Fruit fly (Drosophila melanogaster) whole organism, pupa: Measurements from ENCODE around the gene CG13026.

Source experiments
- CG10348 ChIP-seq: fragments of 200-800 bp; sonication (Bioruptor generic); IDR thresholded peaks from 2 replicates; pipeline ENCODE4 v1.3.6; 2022; ENCODE audit warnings: missing biosample characterization, missing genetic modification characterization
- CG12605 ChIP-seq: fragments of 200-800 bp; sonication (Bioruptor generic); IDR thresholded peaks from 2 replicates; pipeline ENCODE4 v1.3.6; 2022; ENCODE audit warnings: missing biosample characterization, missing genetic modification characterization
- CG13204 ChIP-seq: fragments of 200-800 bp; sonication (Bioruptor generic); optimal IDR thresholded peaks from 2 replicates; lab custom pipeline; 2018; ENCODE audit warnings: missing biosample characterization, mild to moderate bottlenecking, missing genetic modification characterization, moderate library complexity
- CG14655 ChIP-seq: fragments of 200-800 bp; sonication (Bioruptor generic); optimal IDR thresholded peaks from 3 replicates; lab custom pipeline; 2017; ENCODE audit warnings: mild to moderate bottlenecking, missing biosample characterization, missing genetic modification reagents, missing genetic modification characterization
- CG15710 ChIP-seq: fragments of 200-800 bp; sonication (Bioruptor generic); optimal IDR thresholded peaks from 2 replicates; lab custom pipeline; 2018; ENCODE audit warnings: missing biosample characterization, mild to moderate bottlenecking, missing genetic modification characterization, moderate library complexity
- CG17806 ChIP-seq: fragments of 200-800 bp; sonication (Bioruptor generic); optimal IDR thresholded peaks from 2 replicates; lab custom pipeline; 2018; ENCODE audit warnings: missing biosample characterization, mild to moderate bottlenecking, missing genetic modification characterization, moderate library complexity
- CG32121 ChIP-seq: fragments of 200-800 bp; sonication (Bioruptor generic); IDR thresholded peaks from 2 replicates; pipeline ENCODE4 v1.3.6; 2022; ENCODE audit warnings: missing biosample characterization, missing genetic modification characterization
- CG34367 ChIP-seq: fragments of 200-800 bp; sonication (Bioruptor generic); optimal IDR thresholded peaks from 2 replicates; lab custom pipeline; 2018; ENCODE audit warnings: missing biosample characterization, mild to moderate bottlenecking, missing genetic modification characterization
- CG4496 ChIP-seq: fragments of 200-800 bp; sonication (Bioruptor generic); IDR thresholded peaks from 3 replicates; pipeline ENCODE4 v1.3.6; 2022; ENCODE audit warnings: missing biosample characterization, missing genetic modification characterization
- CG8159 ChIP-seq: fragments of 200-800 bp; sonication (Bioruptor generic); optimal IDR thresholded peaks from 3 replicates; lab custom pipeline; 2018; ENCODE audit warnings: missing biosample characterization, mild to moderate bottlenecking, missing genetic modification characterization, moderate library complexity
- CG8301 ChIP-seq: fragments of 200-800 bp; sonication (Bioruptor generic); optimal IDR thresholded peaks from 2 replicates; lab custom pipeline; 2018; ENCODE audit warnings: missing biosample characterization, mild to moderate bottlenecking, missing genetic modification characterization
- CG9948 ChIP-seq: fragments of 200-800 bp; sonication (Bioruptor generic); optimal IDR thresholded peaks from 2 replicates; lab custom pipeline; 2018; ENCODE audit warnings: missing biosample characterization, mild to moderate bottlenecking, missing genetic modification characterization, moderate library complexity
- D1 ChIP-seq: fragments of 200-800 bp; sonication (Bioruptor generic); optimal IDR thresholded peaks from 2 replicates; lab custom pipeline; 2018; ENCODE audit warnings: missing biosample characterization, mild to moderate bottlenecking, missing genetic modification characterization, moderate library complexity
- EcR ChIP-seq: fragments of 200-800 bp; sonication (Bioruptor generic); optimal IDR thresholded peaks from 3 replicates; lab custom pipeline; 2019; ENCODE audit warnings: missing biosample characterization, missing genetic modification characterization, mild to moderate bottlenecking, moderate library complexity, missing genetic modification reagents
- Ets98B ChIP-seq: fragments of 200-800 bp; sonication (Bioruptor generic); IDR thresholded peaks from 2 replicates; pipeline ENCODE4 v1.3.6; 2022; ENCODE audit warnings: missing biosample characterization, missing genetic modification characterization
- Pif1A ChIP-seq: fragments of 200-800 bp; sonication (Bioruptor generic); optimal IDR thresholded peaks from 3 replicates; lab custom pipeline; 2016; ENCODE audit warnings: missing biosample characterization, missing genetic modification characterization
- Pif1B ChIP-seq: fragments of 200-800 bp; sonication (Bioruptor generic); optimal IDR thresholded peaks from 3 replicates; lab custom pipeline; 2016; ENCODE audit warnings: missing biosample characterization, missing genetic modification characterization
- Snoo ChIP-seq: fragments of 200-800 bp; sonication (Bioruptor generic); optimal IDR thresholded peaks from 3 replicates; lab custom pipeline; 2017; ENCODE audit warnings: missing biosample characterization, mild to moderate bottlenecking, missing genetic modification characterization, inconsistent platforms
- fd96Ca ChIP-seq: fragments of 200-800 bp; sonication (Bioruptor generic); IDR thresholded peaks from 3 replicates; pipeline ENCODE4 v1.3.6; 2022; ENCODE audit warnings: missing biosample characterization, missing genetic modification characterization
- gl ChIP-seq: fragments of 200-800 bp; sonication (Bioruptor generic); optimal IDR thresholded peaks from 2 replicates; lab custom pipeline; 2018; ENCODE audit warnings: missing biosample characterization, mild to moderate bottlenecking, missing genetic modification characterization
- rn ChIP-seq: fragments of 200-800 bp; sonication (Bioruptor generic); IDR thresholded peaks from 2 replicates; pipeline ENCODE4 v1.3.6; 2022; ENCODE audit warnings: missing biosample characterization, missing genetic modification characterization

Gene CG13026

DNA sequence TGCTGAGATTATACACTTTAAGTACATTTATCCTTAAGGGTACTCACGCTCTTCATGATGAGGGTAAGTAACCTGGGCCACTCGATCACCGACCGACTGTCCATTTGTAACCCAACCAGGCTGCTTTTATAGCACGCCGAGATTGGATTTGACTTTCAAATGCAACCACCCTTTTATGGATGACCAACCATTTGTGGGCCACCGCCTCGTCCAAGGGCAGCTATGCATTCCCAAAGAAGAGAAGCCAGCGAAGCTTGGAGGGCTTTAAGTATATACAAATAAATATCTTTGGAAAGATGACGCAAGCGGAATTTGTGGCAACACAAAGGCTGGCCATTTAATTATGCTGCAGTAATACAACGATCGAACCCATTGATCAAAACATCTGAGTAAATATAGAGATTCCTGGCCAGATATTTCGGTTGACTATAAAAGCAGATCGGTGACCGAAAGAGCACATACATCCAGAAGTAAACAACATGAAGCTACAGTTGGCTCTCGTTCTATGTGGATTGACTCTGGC, at the start of gene CG13026, which contains the start of gene PGRP-SB2:
Gene CG13026, minus strand, starts transcription at position 101 of the 523 bp plus-strand sequence.
Gene PGRP-SB2, plus strand, starts transcription at position 473 of the 523 bp plus-strand sequence.
- TF ChIP-seq CG15710 (tag; lab: Kevin White, UChicago) (no peak), CG34367 (no peak), CG12605 (GFP tag; lab: Robert Waterston, UW) (no peak), rn (GFP tag; lab: Robert Waterston, UW) (no peak), CG9948 (no peak), Ets98B (GFP tag; lab: Robert Waterston, UW) (no peak), CG32121 (GFP tag; lab: Robert Waterston, UW) (no peak), Snoo (tag; lab: Kevin White, UChicago) (no peak), CG17806 (tag; lab: Kevin White, UChicago) (no peak)

DNA sequence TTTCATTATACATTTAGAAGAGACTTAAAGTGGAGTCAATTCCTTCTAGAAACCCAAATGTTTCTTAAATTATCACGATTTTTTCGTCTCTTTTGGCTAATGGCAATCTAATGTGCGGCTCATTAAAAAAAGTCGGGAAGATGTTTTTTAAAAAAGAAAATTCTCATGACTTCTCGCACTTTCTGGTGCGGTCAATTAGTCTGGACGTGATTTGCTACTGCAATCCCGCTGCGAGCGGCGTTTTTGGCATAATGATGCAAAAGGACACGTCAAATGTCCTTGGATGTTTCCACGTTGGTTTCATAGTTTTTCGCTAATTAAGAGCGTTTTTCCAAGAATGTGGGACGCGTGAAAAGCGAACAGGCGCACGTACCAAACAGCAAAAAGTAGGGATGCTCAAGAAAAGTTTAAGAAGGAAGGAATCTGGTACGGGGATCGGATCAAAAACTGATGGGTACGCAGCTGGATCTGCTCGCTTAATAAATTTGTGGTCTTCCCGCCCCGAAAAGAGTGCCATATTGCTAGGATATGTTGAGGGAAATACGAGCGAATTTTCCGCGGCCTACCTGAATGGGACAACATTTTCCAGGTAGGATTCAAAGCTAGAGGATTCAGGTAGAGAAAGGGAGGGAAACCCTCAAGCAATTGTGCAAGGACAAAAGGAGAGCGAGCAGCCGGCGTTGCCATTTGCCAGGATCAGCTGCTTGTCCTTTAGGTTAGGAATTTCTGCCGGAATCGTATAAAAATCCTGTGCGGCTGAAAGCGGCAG, 47.0 kb upstream of the CG13026 start:
- no peak for TF ChIP-seq Pif1A (GFP tag; lab: Kevin White, UChicago)
- TF ChIP-seq, all 21 proteins: peak for 0

DNA sequence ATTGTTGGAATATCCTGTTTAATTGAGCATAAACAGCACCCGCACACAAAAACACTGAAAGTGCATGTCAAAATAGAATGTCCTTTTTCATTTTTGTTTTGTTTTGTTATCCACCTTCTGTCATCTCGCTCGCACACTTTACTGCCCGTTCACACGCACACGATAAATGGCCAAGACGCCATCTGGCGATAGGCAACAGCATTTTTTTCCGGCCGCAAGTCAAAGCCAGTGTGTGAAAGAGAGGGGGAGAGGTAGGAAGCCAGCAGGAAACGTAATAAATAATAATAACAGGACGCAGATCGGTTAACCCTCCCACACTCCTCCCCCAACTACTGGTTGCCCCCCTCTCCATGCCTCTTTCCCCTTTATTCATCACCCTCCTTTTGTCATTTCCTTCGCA, 43.9 kb upstream of the CG13026 start:
- TF ChIP-seq CG14655 (GFP tag; lab: Kevin White, UChicago) = peak; percentile 14
- no peak for TF ChIP-seq CG8301 (tag; lab: Kevin White, UChicago)
- no peak for TF ChIP-seq CG17806 (tag; lab: Kevin White, UChicago)
- no peak for TF ChIP-seq D1 (tag; lab: Kevin White, UChicago)
- TF ChIP-seq CG32121 (GFP tag; lab: Robert Waterston, UW) = 0 out of 2 replicates have a peak, but pooled peaks have one; percentile 11
- no peak for TF ChIP-seq rn (GFP tag; lab: Robert Waterston, UW)
- TF ChIP-seq gl (tag; lab: Kevin White, UChicago) = no peak
- TF ChIP-seq Ets98B (GFP tag; lab: Robert Waterston, UW) = no peak
- no peak for TF ChIP-seq Pif1B
- no peak for TF ChIP-seq Pif1A (GFP tag; lab: Kevin White, UChicago)
- TF ChIP-seq CG8159 (tag; lab: Kevin White, UChicago) = peak; percentile 4
- TF ChIP-seq CG13204 = peak; percentile 56
- TF ChIP-seq CG15710 (tag; lab: Kevin White, UChicago) = no peak
- peak; percentile 5 for TF ChIP-seq CG34367
- TF ChIP-seq fd96Ca (GFP tag; lab: Robert Waterston, UW) = 0 out of 3 replicates have a peak, but pooled peaks have one; percentile 40
- TF ChIP-seq CG10348 (GFP tag; lab: Robert Waterston, UW) = no peak
- TF ChIP-seq CG12605 (GFP tag; lab: Robert Waterston, UW) = no peak
- no peak for TF ChIP-seq EcR
- TF ChIP-seq CG9948 = no peak
- TF ChIP-seq CG4496 (GFP tag; lab: Robert Waterston, UW) = peak; percentile 63
- no peak for TF ChIP-seq Snoo (tag; lab: Kevin White, UChicago)

DNA sequence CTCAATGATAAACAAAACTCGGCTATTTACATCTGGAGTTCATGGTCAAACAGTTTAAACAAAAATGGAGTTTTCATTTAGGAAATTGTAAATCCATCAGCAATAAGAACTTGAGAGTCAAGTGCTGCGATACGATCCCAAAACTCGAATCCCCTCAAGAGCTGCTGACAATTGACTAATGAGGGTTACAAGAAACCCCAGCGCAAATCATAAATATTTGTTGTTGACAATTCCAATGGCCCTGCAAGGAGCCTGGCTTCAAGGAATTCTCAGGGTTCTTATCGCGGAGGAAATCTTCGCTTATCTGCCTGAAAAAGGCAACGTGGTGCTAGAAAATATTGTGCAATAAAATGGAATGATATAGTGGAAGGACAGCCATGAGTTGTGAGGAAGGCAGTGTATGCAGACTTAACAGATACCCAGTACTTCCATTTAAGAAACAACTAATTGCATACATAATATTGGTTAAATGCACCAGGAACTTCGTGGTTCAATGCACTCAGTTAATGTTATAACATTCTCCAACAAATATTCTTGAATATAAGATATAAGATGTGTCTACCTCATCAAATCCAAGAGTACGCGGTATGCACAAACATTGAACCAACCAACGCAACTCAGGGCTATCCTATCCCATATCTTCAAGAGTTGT, 42.2 kb upstream of the CG13026 start:
- TF ChIP-seq CG14655 (GFP tag; lab: Kevin White, UChicago) (peak; percentile 39), D1 (tag; lab: Kevin White, UChicago) (no peak), CG9948 (peak; percentile 5), Pif1B (no peak), CG8159 (tag; lab: Kevin White, UChicago) (peak; percentile 42), CG8301 (tag; lab: Kevin White, UChicago) (peak; percentile 19), CG17806 (tag; lab: Kevin White, UChicago) (peak; percentile 38)

DNA sequence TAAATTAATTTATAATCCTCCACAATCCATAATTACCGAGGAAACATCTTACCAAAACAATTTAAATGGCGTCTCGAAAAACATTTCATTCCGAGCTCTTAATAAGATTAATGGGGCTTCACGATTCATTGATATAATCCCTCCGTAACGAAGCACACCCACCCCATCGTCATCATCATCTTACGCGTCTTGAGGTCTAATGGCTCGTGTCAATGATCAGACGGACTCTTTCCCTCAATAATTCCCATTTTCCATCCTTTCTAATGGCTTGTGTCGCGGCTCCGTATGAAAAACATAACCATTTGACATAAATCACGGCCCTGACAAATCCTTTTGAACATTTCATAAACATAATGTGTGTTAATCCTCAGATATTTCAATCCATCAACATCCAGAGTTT, 40.9 kb upstream of the CG13026 start:
- TF ChIP-seq Pif1A (GFP tag; lab: Kevin White, UChicago) = no peak
- TF ChIP-seq rn (GFP tag; lab: Robert Waterston, UW) = no peak

DNA sequence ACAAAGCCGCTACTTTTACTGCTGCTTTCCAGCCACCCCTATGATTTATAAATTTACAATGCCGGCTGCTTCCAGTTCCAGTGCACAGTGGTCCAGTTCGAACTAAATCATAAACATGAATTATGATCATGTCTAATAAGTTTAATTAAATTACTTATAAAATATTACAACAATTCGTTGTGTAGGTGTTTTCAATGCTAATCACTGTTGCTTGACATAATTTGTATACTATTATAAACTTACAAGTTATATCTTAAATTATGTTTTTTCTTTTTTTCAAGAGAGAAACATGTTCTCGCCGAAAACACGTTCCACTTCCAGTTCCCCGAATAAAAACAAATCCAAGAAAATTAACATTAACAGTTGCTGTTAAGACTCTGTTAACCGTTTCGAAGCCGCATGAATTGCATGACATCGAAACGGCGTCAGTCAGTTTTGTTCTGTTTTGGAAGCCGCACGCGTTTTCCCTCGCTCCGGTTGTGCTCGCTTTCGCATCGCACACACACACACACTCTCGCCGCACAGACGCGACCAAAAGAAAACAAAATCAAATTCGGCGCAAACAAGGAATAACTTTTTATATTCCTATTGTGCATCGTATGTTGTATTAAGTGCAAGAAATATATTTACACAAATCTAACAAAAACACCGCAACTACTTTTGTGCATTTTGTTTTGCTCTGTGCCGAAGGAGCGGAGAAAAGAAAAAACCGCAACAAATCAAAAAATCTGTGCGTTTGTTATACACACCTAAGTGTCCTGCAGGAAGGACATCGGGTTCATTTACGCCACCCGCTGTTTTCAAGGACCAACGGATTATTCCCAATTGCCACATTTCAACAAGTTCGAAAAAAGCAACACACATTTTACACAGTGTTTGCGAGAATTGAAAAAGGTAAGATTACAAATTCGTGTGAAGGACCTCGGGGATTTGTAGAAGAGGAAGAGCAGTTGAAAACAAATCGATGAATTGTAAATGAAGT, 40.0 kb upstream of the CG13026 start, which contains the start of gene Nrt:
Gene Nrt, plus strand, starts transcription at position 426 of the 982 bp plus-strand sequence.
- peak; percentile 60 for TF ChIP-seq Ets98B (GFP tag; lab: Robert Waterston, UW)
- peak; percentile 36 for TF ChIP-seq Snoo (tag; lab: Kevin White, UChicago)
- peak; percentile 8; the same call in 1 of the 3 replicates for TF ChIP-seq fd96Ca (GFP tag; lab: Robert Waterston, UW)
- TF ChIP-seq CG8301 (tag; lab: Kevin White, UChicago) = peak; percentile 64
- TF ChIP-seq rn (GFP tag; lab: Robert Waterston, UW) = no peak
- TF ChIP-seq gl (tag; lab: Kevin White, UChicago) = peak; percentile 47
- TF ChIP-seq CG34367 = peak; percentile 68
- TF ChIP-seq CG10348 (GFP tag; lab: Robert Waterston, UW) = no peak
- peak; percentile 65; the same call in 1 of the 2 replicates for TF ChIP-seq CG32121 (GFP tag; lab: Robert Waterston, UW)
- peak; percentile 65 for TF ChIP-seq CG14655 (GFP tag; lab: Kevin White, UChicago)
- peak; percentile 38 for TF ChIP-seq CG9948
- peak; percentile 77 for TF ChIP-seq CG8159 (tag; lab: Kevin White, UChicago)
- peak; percentile 29 for TF ChIP-seq CG13204
- TF ChIP-seq CG4496 (GFP tag; lab: Robert Waterston, UW) = peak; percentile 63; the same call in 1 of the 3 replicates
- peak; percentile 61 for TF ChIP-seq CG15710 (tag; lab: Kevin White, UChicago)
- TF ChIP-seq Pif1A (GFP tag; lab: Kevin White, UChicago) = peak; percentile 72
- TF ChIP-seq Pif1B = peak; percentile 69
- no peak for TF ChIP-seq D1 (tag; lab: Kevin White, UChicago)
- peak; percentile 86 for TF ChIP-seq CG12605 (GFP tag; lab: Robert Waterston, UW)
- peak; percentile 67 for TF ChIP-seq CG17806 (tag; lab: Kevin White, UChicago)
- TF ChIP-seq EcR = peak; percentile 38
